Worm (Caenorhabditis elegans) whole organism, late embryonic: ENCODE data around the gene gmn-1.

Experiments used
- fax-1 ChIP-seq: sonication (generic microtip); optimal IDR thresholded peaks from 2 replicates; lab custom pipeline; 2016; ENCODE audit warnings: missing genotype, missing genetic modification characterization, missing compliant biosample characterization
- lim-6 ChIP-seq: sonication (generic microtip); optimal IDR thresholded peaks from 2 replicates; lab custom pipeline; 2016; ENCODE audit warnings: missing genetic modification characterization, missing compliant biosample characterization
- pha-4 ChIP-seq: fragments of 150-350 bp; optimal IDR thresholded peaks from 2 replicates; lab custom pipeline; 2018; ENCODE audit warnings: missing biosample characterization, missing genetic modification reagents, missing genetic modification characterization
- tbx-2 ChIP-seq: sonication (generic microtip); optimal IDR thresholded peaks from 2 replicates; lab custom pipeline; 2016; ENCODE audit warnings: missing genetic modification characterization, missing compliant biosample characterization

DNA sequence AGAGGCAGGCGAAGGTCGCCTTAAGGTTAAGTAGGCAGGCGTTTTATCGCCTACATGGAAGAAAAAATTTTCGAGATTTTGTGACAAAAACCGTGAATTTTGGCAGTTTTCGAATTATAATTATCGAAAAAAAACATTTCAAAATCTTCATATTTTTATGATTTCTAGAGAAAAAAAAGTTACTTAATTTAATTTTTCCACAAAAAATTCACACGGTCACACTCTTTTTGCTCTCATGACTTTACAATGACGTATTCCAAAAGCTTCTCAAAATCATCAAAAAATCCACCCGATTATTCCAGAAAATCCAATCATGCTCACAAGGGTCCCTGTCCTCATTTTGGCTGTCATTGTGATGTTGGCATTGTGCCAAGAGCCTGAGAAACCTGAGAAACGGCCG lies 39.0 kb downstream of the gmn-1 start, which contains the start of gene lury-1:
- TF ChIP-seq fax-1 (tag; lab: Kevin White, UChicago) = no peak
- TF ChIP-seq pha-4 (tag; lab: Kevin White, UChicago) = no peak
- no peak for TF ChIP-seq tbx-2 (tag; lab: Kevin White, UChicago)
- no peak for TF ChIP-seq lim-6 (tag; lab: Kevin White, UChicago)
